Fruit fly (Drosophila melanogaster) whole organism, adult: ENCODE measurements around the gene Pss.

Experiments
- CG11617 ChIP-seq: fragments of 200-800 bp; sonication (Bioruptor generic); optimal IDR thresholded peaks from 2 replicates; lab custom pipeline; 2017; ENCODE audit warnings: mild to moderate bottlenecking, missing biosample characterization, missing genetic modification reagents, missing genetic modification characterization
- CG12768 ChIP-seq: fragments of 200-800 bp; sonication (Bioruptor generic); optimal IDR thresholded peaks from 2 replicates; lab custom pipeline; 2017; ENCODE audit warnings: missing biosample characterization, missing genetic modification characterization, mild to moderate bottlenecking, moderate library complexity, missing genetic modification reagents
- CG1620 ChIP-seq: fragments of 200-800 bp; sonication (Bioruptor generic); optimal IDR thresholded peaks from 2 replicates; lab custom pipeline; 2016; ENCODE audit warnings: missing biosample characterization, missing genetic modification characterization
- CG5204 ChIP-seq: fragments of 200-800 bp; sonication (Bioruptor generic); optimal IDR thresholded peaks from 2 replicates; lab custom pipeline; 2016; ENCODE audit warnings: missing biosample characterization, missing genetic modification characterization
- CG7045 ChIP-seq: fragments of 200-800 bp; sonication (Bioruptor generic); optimal IDR thresholded peaks from 2 replicates; lab custom pipeline; 2017; ENCODE audit warnings: missing biosample characterization, mild to moderate bottlenecking, missing genetic modification characterization
- Clk ChIP-seq: fragments of 200-800 bp; sonication (Bioruptor generic); optimal IDR thresholded peaks from 2 replicates; lab custom pipeline; 2017; ENCODE audit warnings: missing biosample characterization, missing genetic modification characterization
- bab1 ChIP-seq: fragments of 200-800 bp; sonication (Bioruptor generic); optimal IDR thresholded peaks from 3 replicates; lab custom pipeline; 2019; ENCODE audit warnings: missing biosample characterization, mild to moderate bottlenecking, missing genetic modification characterization, moderate library complexity
- kay ChIP-seq: fragments of 200-800 bp; sonication (Bioruptor generic); peaks from one replicate; lab custom pipeline; 2016; ENCODE audit warnings: missing biosample characterization, missing genetic modification characterization, borderline replicate concordance
- ovo ChIP-seq: fragments of 200-800 bp; sonication (Bioruptor generic); optimal IDR thresholded peaks from 2 replicates; lab custom pipeline; 2016; ENCODE audit warnings: missing biosample characterization, missing genetic modification characterization
- pad ChIP-seq: fragments of 200-800 bp; sonication (Bioruptor generic); optimal IDR thresholded peaks from 3 replicates; lab custom pipeline; 2017; ENCODE audit warnings: missing biosample characterization, missing genetic modification characterization, mild to moderate bottlenecking, moderate library complexity, missing genetic modification reagents
- toe ChIP-seq: fragments of 200-800 bp; sonication (Bioruptor generic); optimal IDR thresholded peaks from 2 replicates; lab custom pipeline; 2016; ENCODE audit warnings: missing biosample characterization, missing genetic modification characterization

dm6 chr3L:20505732-20506131 is 20.2 kb downstream of the Pss start, which contains the start of gene CG5078:
- no peak for TF ChIP-seq toe
- no peak for TF ChIP-seq bab1 (GFP tag; lab: Kevin White, UChicago)
- TF ChIP-seq CG5204 (GFP tag; lab: Kevin White, UChicago), result no peak
- no peak for TF ChIP-seq Clk (GFP tag; lab: Kevin White, UChicago)
- TF ChIP-seq CG12768 (GFP tag; lab: Kevin White, UChicago), result no peak
- no peak for TF ChIP-seq CG1620
- no peak for TF ChIP-seq pad (GFP tag; lab: Kevin White, UChicago)
- TF ChIP-seq kay (GFP tag; lab: Kevin White, UChicago), result no peak
- TF ChIP-seq CG11617 (GFP tag; lab: Kevin White, UChicago), result no peak
- no peak for TF ChIP-seq ovo
- TF ChIP-seq CG7045 (GFP tag; lab: Kevin White, UChicago), result no peak
